Worm (Caenorhabditis elegans) whole organism, L4/young adult: Measurements from ENCODE around the gene F54H12.4.

ENCODE experiments used
- W03F9.2 ChIP-seq: fragments of 150-350 bp; optimal IDR thresholded peaks from 2 replicates; lab custom pipeline; 2014; ENCODE audit warnings: missing biosample characterization, missing genetic modification characterization
- dao-5 ChIP-seq: sonication (generic microtip); optimal IDR thresholded peaks from 2 replicates; lab custom pipeline; 2016; ENCODE audit warnings: missing genotype, missing genetic modification characterization, moderate library complexity, missing compliant biosample characterization
- him-1 ChIP-seq: sonication (generic microtip); optimal IDR thresholded peaks from 2 replicates; lab custom pipeline; 2016; ENCODE audit warnings: missing genotype, missing genetic modification reagents, missing genetic modification characterization, missing compliant biosample characterization

DNA sequence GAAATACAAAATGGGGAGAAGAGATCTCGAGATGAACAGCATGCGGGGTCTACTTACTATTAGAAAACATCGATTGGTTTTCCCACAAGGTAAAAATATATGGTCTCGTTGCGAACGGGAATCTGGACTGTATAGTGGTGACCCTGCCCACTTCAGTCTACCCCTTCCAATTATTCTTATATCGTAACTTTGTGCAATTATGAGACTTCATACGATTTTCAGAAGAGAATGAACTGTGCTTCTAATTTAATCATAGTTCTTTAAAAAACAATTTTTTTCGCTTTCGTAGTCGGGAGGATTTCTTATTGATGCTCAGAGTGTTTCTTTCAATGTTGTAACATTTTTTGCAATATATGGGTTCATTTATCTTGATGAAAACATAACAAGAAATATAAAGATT lies 9.5 kb upstream of the F54H12.4 start, which contains the start of gene F54H12.5:
- no peak for TF ChIP-seq him-1
- TF ChIP-seq dao-5, result no peak
- TF ChIP-seq W03F9.2 (tag; lab: Kevin White, UChicago), result no peak
